Worm (Caenorhabditis elegans) whole organism, midembryonic: ENCODE data around the gene ags-3.

ENCODE experiments used
- T22C8.4 ChIP-seq: fragments of 200-800 bp; sonication (Bioruptor generic); IDR thresholded peaks from 2 replicates; pipeline ENCODE4 v1.3.6; 2022; ENCODE audit warnings: missing genetic modification characterization, missing compliant biosample characterization
- cog-1 ChIP-seq: sonication (generic microtip); optimal IDR thresholded peaks from 2 replicates; lab custom pipeline; 2016; ENCODE audit warnings: missing genetic modification characterization, missing compliant biosample characterization
- flt-1 ChIP-seq: fragments of 200-800 bp; sonication (Bioruptor generic); IDR thresholded peaks from 2 replicates; pipeline ENCODE4 v1.3.6; 2022; ENCODE audit warnings: missing genetic modification characterization, missing compliant biosample characterization
- klf-2 ChIP-seq: fragments of 200-800 bp; sonication (Bioruptor generic); conservative IDR thresholded peaks from 2 replicates; pipeline ENCODE4 v1.3.6; 2022; ENCODE audit warnings: missing genetic modification reagents, missing genetic modification characterization, missing compliant biosample characterization
- med-1 ChIP-seq: sonication (generic microtip); optimal IDR thresholded peaks from 2 replicates; lab custom pipeline; 2017; ENCODE audit warnings: missing genetic modification characterization, mild to moderate bottlenecking, missing compliant biosample characterization, antibody characterized with exemption, missing genetic modification reagents; ENCODE audit not compliant: insufficient read depth
- ref-1 ChIP-seq: fragments of 200-800 bp; sonication (Bioruptor generic); conservative IDR thresholded peaks from 2 replicates; pipeline ENCODE4 v1.3.6; 2022; ENCODE audit warnings: missing genetic modification reagents, missing genetic modification characterization, missing compliant biosample characterization
- tab-1 ChIP-seq: fragments of 200-800 bp; sonication (Bioruptor generic); IDR thresholded peaks from 2 replicates; pipeline ENCODE4 v1.3.6; 2022; ENCODE audit warnings: missing genetic modification characterization, missing compliant biosample characterization
- ztf-23 ChIP-seq: fragments of 200-800 bp; sonication (Bioruptor generic); IDR thresholded peaks from 2 replicates; pipeline ENCODE4 v1.3.6; 2022; ENCODE audit warnings: missing genetic modification reagents, missing genetic modification characterization, missing compliant biosample characterization
- ztf-29 ChIP-seq: fragments of 200-800 bp; sonication (Bioruptor generic); IDR thresholded peaks from 2 replicates; pipeline ENCODE4 v1.3.6; 2022; ENCODE audit warnings: missing genetic modification reagents, missing genetic modification characterization, missing compliant biosample characterization

DNA sequence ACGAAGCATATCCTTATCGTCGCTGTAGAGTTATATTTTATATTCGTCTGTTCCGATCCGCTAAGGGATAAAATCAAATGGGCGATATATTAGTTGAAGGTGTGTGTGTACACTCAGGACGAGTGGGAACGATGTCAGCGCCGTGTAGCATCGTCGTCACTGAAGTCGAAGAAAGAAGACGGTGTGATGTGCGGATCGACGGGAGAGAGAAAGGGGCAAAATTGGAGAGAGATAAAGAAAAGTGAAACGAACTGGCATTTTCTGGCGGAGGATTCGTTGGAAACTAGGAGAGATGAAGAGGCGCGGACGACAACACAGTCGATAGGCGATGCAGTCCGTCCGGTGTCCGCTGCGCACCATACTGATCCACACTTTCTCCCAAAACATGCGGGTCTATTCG is 34.6 kb upstream of the ags-3 start, which contains the start of gene C26B9.3:
- TF ChIP-seq klf-2 (GFP tag; lab: Robert Waterston, UW): no peak
- TF ChIP-seq ref-1 (GFP tag; lab: Robert Waterston, UW): no peak
- TF ChIP-seq ztf-29 (GFP tag; lab: Robert Waterston, UW): no peak
- no peak for TF ChIP-seq ztf-23 (GFP tag; lab: Robert Waterston, UW)
- no peak for TF ChIP-seq tab-1 (GFP tag; lab: Robert Waterston, UW)
- TF ChIP-seq med-1 (GFP tag; lab: Kevin White, UChicago): no peak
- no peak for TF ChIP-seq cog-1 (tag; lab: Kevin White, UChicago)
- TF ChIP-seq flt-1 (GFP tag; lab: Robert Waterston, UW): no peak
- TF ChIP-seq T22C8.4 (GFP tag; lab: Robert Waterston, UW): no peak
